Worm (Caenorhabditis elegans) whole organism, L3 larva: ENCODE measurements around the gene hrg-5.

ENCODE experiments used
- ZK546.5 ChIP-seq: sonication (generic microtip); optimal IDR thresholded peaks from 2 replicates; lab custom pipeline; 2017; ENCODE audit warnings: missing biosample characterization, missing genetic modification characterization
- aly-2 ChIP-seq: fragments of 150-350 bp; optimal IDR thresholded peaks from 2 replicates; lab custom pipeline; 2014; ENCODE audit warnings: missing biosample characterization, missing genetic modification characterization
- ama-1 ChIP-seq: fragments of 150-350 bp; optimal IDR thresholded peaks from 2 replicates; lab custom pipeline; 2018
- ceh-16 ChIP-seq: sonication (generic microtip); optimal IDR thresholded peaks from 2 replicates; lab custom pipeline; 2017; ENCODE audit warnings: missing biosample characterization, missing genetic modification characterization
- ceh-28 ChIP-seq: fragments of 150-350 bp; optimal IDR thresholded peaks from 2 replicates; lab custom pipeline; 2014; ENCODE audit warnings: missing biosample characterization, missing genetic modification reagents, missing genetic modification characterization
- ceh-82 ChIP-seq: fragments of 150-350 bp; optimal IDR thresholded peaks from 2 replicates; lab custom pipeline; 2014; ENCODE audit warnings: missing biosample characterization, missing genetic modification characterization
- ceh-9 ChIP-seq: sonication (generic microtip); optimal IDR thresholded peaks from 2 replicates; lab custom pipeline; 2018; ENCODE audit warnings: missing biosample characterization, missing genetic modification characterization
- daf-12 ChIP-seq: fragments of 150-350 bp; optimal IDR thresholded peaks from 2 replicates; lab custom pipeline; 2014; ENCODE audit warnings: missing biosample characterization, missing genetic modification reagents, missing genetic modification characterization
- egl-27 ChIP-seq: sonication (generic microtip); optimal IDR thresholded peaks from 4 replicates; lab custom pipeline; 2017; ENCODE audit warnings: missing biosample characterization, missing genetic modification reagents, missing genetic modification characterization
- egl-5 ChIP-seq: fragments of 150-350 bp; optimal IDR thresholded peaks from 2 replicates; lab custom pipeline; 2017; ENCODE audit warnings: missing biosample characterization, missing genetic modification reagents, missing genetic modification characterization, inconsistent platforms
- elt-1 ChIP-seq: fragments of 150-350 bp; optimal IDR thresholded peaks from 2 replicates; lab custom pipeline; 2014; ENCODE audit warnings: missing biosample characterization, missing genetic modification characterization
- elt-2 ChIP-seq: sonication (generic microtip); optimal IDR thresholded peaks from 2 replicates; lab custom pipeline; 2016; ENCODE audit warnings: missing genetic modification reagents, mild to moderate bottlenecking, missing genetic modification characterization, missing compliant biosample characterization
- elt-3 ChIP-seq, 3 experiments: fragments of 150-350 bp in 1 of 3; sonication (generic microtip) in 2 of 3; optimal IDR thresholded peaks; 2 replicates in 2 of 3; 4 replicates in 1 of 3; lab custom pipeline; 2014 to 2017; ENCODE audit warnings: missing biosample characterization in 3 of 3, missing genetic modification characterization in 3 of 3
- eor-1 ChIP-seq, 2 experiments: fragments of 150-350 bp; optimal IDR thresholded peaks; 2 replicates each; lab custom pipeline; 2014 to 2018; ENCODE audit warnings: missing biosample characterization in 2 of 2, missing genetic modification characterization in 2 of 2
- fkh-10 ChIP-seq: sonication (generic microtip); optimal IDR thresholded peaks from 2 replicates; lab custom pipeline; 2017; ENCODE audit warnings: missing biosample characterization, missing genetic modification reagents, missing genetic modification characterization
- fkh-2 ChIP-seq: fragments of 150-350 bp; optimal IDR thresholded peaks from 2 replicates; lab custom pipeline; 2014; ENCODE audit warnings: missing biosample characterization, missing genetic modification reagents, missing genetic modification characterization
- fos-1 ChIP-seq: fragments of 150-350 bp; optimal IDR thresholded peaks from 2 replicates; lab custom pipeline; 2014; ENCODE audit warnings: missing biosample characterization, missing genetic modification characterization
- hmg-11 ChIP-seq: sonication (generic microtip); optimal IDR thresholded peaks from 2 replicates; lab custom pipeline; 2016; ENCODE audit warnings: missing genetic modification characterization, missing compliant biosample characterization
- jun-1 ChIP-seq: fragments of 150-350 bp; optimal IDR thresholded peaks from 2 replicates; lab custom pipeline; 2014; ENCODE audit warnings: missing biosample characterization, missing genetic modification reagents, missing genetic modification characterization
- lin-15B ChIP-seq: fragments of 150-350 bp; optimal IDR thresholded peaks from 2 replicates; lab custom pipeline; 2014; ENCODE audit warnings: missing biosample characterization, missing genetic modification characterization
- lin-39 ChIP-seq: fragments of 150-350 bp; optimal IDR thresholded peaks from 2 replicates; lab custom pipeline; 2018; ENCODE audit warnings: missing biosample characterization, missing genetic modification reagents, missing genetic modification characterization
- lsy-12 ChIP-seq: sonication (generic microtip); optimal IDR thresholded peaks from 2 replicates; lab custom pipeline; 2016; ENCODE audit warnings: mild to moderate bottlenecking, missing genetic modification characterization, missing compliant biosample characterization
- mml-1 ChIP-seq: fragments of 150-350 bp; sonication (generic microtip); optimal IDR thresholded peaks from 3 replicates; lab custom pipeline; 2014; ENCODE audit warnings: missing biosample characterization, missing genetic modification characterization
- nfya-1 ChIP-seq: sonication (generic microtip); optimal IDR thresholded peaks from 2 replicates; lab custom pipeline; 2017; ENCODE audit warnings: missing genetic modification characterization, mild to moderate bottlenecking, missing compliant biosample characterization, antibody characterized with exemption, moderate library complexity; ENCODE audit not compliant: insufficient read depth
- nhr-12 ChIP-seq: fragments of 150-350 bp; optimal IDR thresholded peaks from 2 replicates; lab custom pipeline; 2014; ENCODE audit warnings: missing biosample characterization, missing genetic modification characterization
- nhr-23 ChIP-seq: fragments of 150-350 bp; optimal IDR thresholded peaks from 2 replicates; lab custom pipeline; 2014; ENCODE audit warnings: missing biosample characterization, missing genetic modification reagents, missing genetic modification characterization
- nhr-25 ChIP-seq: sonication (generic microtip); optimal IDR thresholded peaks from 2 replicates; lab custom pipeline; 2017; ENCODE audit warnings: missing biosample characterization, missing genetic modification characterization
- nhr-28 ChIP-seq: fragments of 150-350 bp; optimal IDR thresholded peaks from 2 replicates; lab custom pipeline; 2014; ENCODE audit warnings: missing biosample characterization, missing genetic modification characterization
- nhr-67 ChIP-seq: fragments of 150-350 bp; optimal IDR thresholded peaks from 2 replicates; lab custom pipeline; 2014; ENCODE audit warnings: missing biosample characterization, missing genetic modification characterization
- nhr-76 ChIP-seq: fragments of 150-350 bp; sonication (generic microtip); optimal IDR thresholded peaks from 5 replicates; lab custom pipeline; 2014; ENCODE audit warnings: missing biosample characterization, missing genetic modification characterization
- nhr-77 ChIP-seq: fragments of 150-350 bp; optimal IDR thresholded peaks from 2 replicates; lab custom pipeline; 2014; ENCODE audit warnings: missing biosample characterization, missing genetic modification characterization
- pha-4 ChIP-seq: fragments of 150-350 bp; optimal IDR thresholded peaks from 2 replicates; lab custom pipeline; 2014; ENCODE audit warnings: missing biosample characterization, missing genetic modification reagents, missing genetic modification characterization
- pqm-1 ChIP-seq: fragments of 150-350 bp; optimal IDR thresholded peaks from 2 replicates; lab custom pipeline; 2017; ENCODE audit warnings: missing biosample characterization, missing genetic modification characterization, inconsistent platforms
- sea-2 ChIP-seq: fragments of 150-350 bp; sonication (generic microtip); optimal IDR thresholded peaks from 4 replicates; lab custom pipeline; 2014; ENCODE audit warnings: missing biosample characterization, missing genetic modification reagents, missing genetic modification characterization
- skn-1 ChIP-seq: fragments of 150-350 bp; optimal IDR thresholded peaks from 2 replicates; lab custom pipeline; 2014; ENCODE audit warnings: missing biosample characterization, missing genetic modification characterization
- snpc-4 ChIP-seq: fragments of 150-350 bp; optimal IDR thresholded peaks from 2 replicates; lab custom pipeline; 2014; ENCODE audit warnings: missing biosample characterization, missing genetic modification characterization
- tbx-2 ChIP-seq: sonication (generic microtip); optimal IDR thresholded peaks from 2 replicates; lab custom pipeline; 2016; ENCODE audit warnings: mild to moderate bottlenecking, missing genetic modification characterization, missing compliant biosample characterization
- unc-39 ChIP-seq: sonication (generic microtip); optimal IDR thresholded peaks from 4 replicates; lab custom pipeline; 2017; ENCODE audit warnings: missing biosample characterization, missing genetic modification characterization
- unc-62 ChIP-seq: fragments of 150-350 bp; sonication (generic microtip); optimal IDR thresholded peaks from 4 replicates; lab custom pipeline; 2014; ENCODE audit warnings: missing biosample characterization, missing genetic modification reagents, missing genetic modification characterization
- zag-1 ChIP-seq: fragments of 150-350 bp; optimal IDR thresholded peaks from 2 replicates; lab custom pipeline; 2014; ENCODE audit warnings: missing biosample characterization, missing genetic modification characterization
- ztf-11 ChIP-seq: fragments of 150-350 bp; optimal IDR thresholded peaks from 2 replicates; lab custom pipeline; 2014; ENCODE audit warnings: missing biosample characterization, missing genetic modification characterization
- ztf-4 ChIP-seq: fragments of 150-350 bp; optimal IDR thresholded peaks from 2 replicates; lab custom pipeline; 2014; ENCODE audit warnings: missing biosample characterization, missing genetic modification characterization

The hrg-5 gene

ce11 chrIV:11015881-11016280 lies 13.3 kb downstream of the hrg-5 start, which contains the start of gene F13H10.3:
Gene F13H10.3 (minus strand): TSS chrIV:11015953.
- TF ChIP-seq pqm-1 (tag; lab: Kevin White, UChicago) (peak; percentile 66), elt-2 (tag; lab: Kevin White, UChicago) (peak; percentile 86), lsy-12 (tag; lab: Kevin White, UChicago) (no peak), ztf-11 (tag; lab: Kevin White, UChicago) (no peak)

DNA sequence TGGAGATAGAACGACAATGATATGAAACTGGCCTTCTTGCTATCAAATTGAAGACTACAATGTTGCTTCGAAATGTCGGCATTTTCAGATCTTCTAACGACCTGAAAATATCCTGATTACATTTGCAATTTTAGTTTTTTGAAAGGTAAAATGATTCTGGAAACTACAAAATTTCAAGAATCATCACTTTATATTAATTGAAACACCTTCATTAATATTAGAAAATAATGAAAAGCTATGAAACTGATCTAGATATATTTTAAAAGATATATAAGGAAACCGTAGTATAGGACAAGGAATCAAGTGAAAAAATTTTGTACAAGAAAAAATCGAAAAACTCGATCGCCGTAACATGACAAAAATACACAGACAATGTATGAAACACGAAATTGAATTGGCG lies 17.3 kb downstream of the hrg-5 start, which contains the start of gene ndx-9:
Gene ndx-9, minus strand, starts transcription at position 101 of the 400 bp plus-strand sequence.
- no peak for TF ChIP-seq lin-39 (tag; lab: Kevin White, UChicago)
- TF ChIP-seq elt-1 (tag; lab: Kevin White, UChicago), result no peak
- no peak for TF ChIP-seq nfya-1
- TF ChIP-seq fos-1, result no peak
- no peak for TF ChIP-seq mml-1 (tag; lab: Kevin White, UChicago)
- TF ChIP-seq nhr-12 (tag; lab: Kevin White, UChicago), result no peak
- TF ChIP-seq ceh-9, result no peak
- no peak for TF ChIP-seq elt-3 (tag; optimal IDR thresholded peaks at IDR 0.05; lab: Kevin White, UChicago)
- TF ChIP-seq snpc-4 (tag; lab: Kevin White, UChicago), result no peak
- TF ChIP-seq ama-1, result no peak
- no peak for TF ChIP-seq nhr-25 (tag; lab: Kevin White, UChicago)
- TF ChIP-seq eor-1 (tag; optimal IDR thresholded peaks at IDR 0.05; lab: Kevin White, UChicago), result no peak
- TF ChIP-seq jun-1 (tag; lab: Kevin White, UChicago), result no peak
- no peak for TF ChIP-seq sea-2 (GFP tag; lab: Kevin White, UChicago)
- no peak for TF ChIP-seq ztf-11 (tag; lab: Kevin White, UChicago)
- TF ChIP-seq nhr-28 (tag; lab: Kevin White, UChicago), result no peak
- TF ChIP-seq, all 47 proteins: peak for 0

DNA sequence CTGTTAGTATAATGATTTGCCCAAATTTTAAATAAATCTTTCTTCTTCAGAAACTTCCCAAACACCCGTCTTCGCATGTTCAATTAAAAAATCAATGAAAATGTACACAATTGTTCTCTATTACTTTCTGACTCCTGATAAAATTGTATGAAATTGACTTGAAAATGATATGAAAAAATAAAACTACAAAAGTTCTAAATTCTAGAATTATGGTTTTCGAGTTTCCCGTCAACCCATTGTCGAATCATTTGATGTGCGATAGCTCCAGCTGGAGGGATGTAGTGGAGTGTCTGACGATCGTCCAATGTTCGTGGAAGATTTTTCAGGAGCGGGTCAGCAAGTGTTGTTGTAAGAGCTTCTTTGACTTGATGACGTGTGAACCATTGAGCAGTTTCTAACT lies 19.3 kb downstream of the hrg-5 start:
- TF ChIP-seq skn-1 (tag; lab: Kevin White, UChicago), result no peak

ce11 chrIV:11008996-11009395 lies 20.2 kb downstream of the hrg-5 start, which contains the start of gene F13H10.6:
Gene F13H10.6 (plus strand): TSS chrIV:11009296.
- TF ChIP-seq ztf-4 (tag; lab: Kevin White, UChicago) (no peak), unc-62 (GFP tag; lab: Kevin White, UChicago) (no peak), mml-1 (tag; lab: Kevin White, UChicago) (no peak), lsy-12 (tag; lab: Kevin White, UChicago) (no peak), pha-4 (tag; lab: Kevin White, UChicago) (no peak), nhr-67 (no peak), unc-39 (no peak), nhr-76 (tag; lab: Kevin White, UChicago) (no peak), eor-1 (tag; optimal IDR thresholded peaks at IDR 0.05; lab: Kevin White, UChicago) (no peak), ceh-9 (no peak), nfya-1 (no peak), tbx-2 (tag; lab: Kevin White, UChicago) (no peak), daf-12 (no peak)

DNA sequence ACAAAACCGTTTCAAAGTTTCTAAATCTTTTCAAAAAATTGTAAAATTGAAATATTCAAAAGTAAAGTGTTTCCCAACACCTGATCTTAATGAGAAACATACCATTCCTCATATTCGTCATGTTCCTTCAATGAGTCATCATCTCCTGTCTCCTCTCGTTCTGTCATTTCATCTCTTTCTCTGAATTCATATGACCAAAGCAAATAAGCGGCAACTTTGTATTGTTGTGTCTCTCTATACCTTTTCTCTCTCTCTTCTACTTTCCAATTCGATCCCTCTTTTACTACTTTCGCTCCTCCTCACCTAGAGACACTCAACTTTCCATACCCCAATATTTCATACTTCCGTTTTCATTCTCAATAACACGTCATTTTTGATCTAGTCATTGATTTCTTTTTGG lies 21.0 kb downstream of the hrg-5 start:
- TF ChIP-seq pha-4 (tag; lab: Kevin White, UChicago), result peak; percentile 81
- no peak for TF ChIP-seq daf-12
- no peak for TF ChIP-seq nhr-28 (tag; lab: Kevin White, UChicago)
- TF ChIP-seq egl-27 (tag; lab: Kevin White, UChicago), result no peak
- peak; percentile 48 for TF ChIP-seq hmg-11
- no peak for TF ChIP-seq lsy-12 (tag; lab: Kevin White, UChicago)
- no peak for TF ChIP-seq ZK546.5 (tag; lab: Kevin White, UChicago)
- TF ChIP-seq elt-3 (tag; optimal IDR thresholded peaks at IDR 0.05; lab: Kevin White, UChicago), result no peak
- TF ChIP-seq aly-2, result no peak
- no peak for TF ChIP-seq ama-1
- no peak for TF ChIP-seq mml-1 (tag; lab: Kevin White, UChicago)
- TF ChIP-seq jun-1 (tag; lab: Kevin White, UChicago), result peak; percentile 10
- no peak for TF ChIP-seq pqm-1 (tag; lab: Kevin White, UChicago)
- TF ChIP-seq ceh-82 (tag; lab: Kevin White, UChicago), result no peak
- no peak for TF ChIP-seq elt-1 (tag; lab: Kevin White, UChicago)
- TF ChIP-seq ceh-28 (tag; lab: Kevin White, UChicago), result no peak
- TF ChIP-seq egl-5 (tag; lab: Kevin White, UChicago), result no peak
- TF ChIP-seq fos-1, result no peak
- peak; percentile 20 for TF ChIP-seq nhr-25 (tag; lab: Kevin White, UChicago)
- no peak for TF ChIP-seq zag-1 (tag; lab: Kevin White, UChicago)
- TF ChIP-seq unc-62 (GFP tag; lab: Kevin White, UChicago), result no peak
- peak; percentile 54 for TF ChIP-seq nhr-23 (tag; lab: Kevin White, UChicago)
- no peak for TF ChIP-seq ztf-11 (tag; lab: Kevin White, UChicago)
- TF ChIP-seq elt-2 (tag; lab: Kevin White, UChicago), result no peak
- no peak for TF ChIP-seq snpc-4 (tag; lab: Kevin White, UChicago)
- TF ChIP-seq nhr-77, result no peak
- no peak for TF ChIP-seq skn-1 (tag; lab: Kevin White, UChicago)
- no peak for TF ChIP-seq nhr-76 (tag; lab: Kevin White, UChicago)
- no peak for TF ChIP-seq tbx-2 (tag; lab: Kevin White, UChicago)
- no peak for TF ChIP-seq fkh-10 (GFP tag; lab: Kevin White, UChicago)
- peak; percentile 1 for TF ChIP-seq nfya-1
- no peak for TF ChIP-seq nhr-12 (tag; lab: Kevin White, UChicago)
- no peak for TF ChIP-seq ceh-16 (tag; lab: Kevin White, UChicago)
- no peak for TF ChIP-seq ceh-9
- no peak for TF ChIP-seq nhr-67
- no peak for TF ChIP-seq lin-15B (tag; lab: Kevin White, UChicago)
- TF ChIP-seq fkh-2, result no peak
